Worm (Caenorhabditis elegans) whole organism, L4 larva: Measurements from ENCODE around the gene T07C12.10.

Experiments
- R02D3.7 ChIP-seq: fragments of 150-350 bp; sonication (generic microtip); optimal IDR thresholded peaks from 3 replicates; lab custom pipeline; 2014; ENCODE audit warnings: missing biosample characterization, missing genetic modification characterization
- Y75B8A.6 ChIP-seq: fragments of 200-800 bp; sonication (Bioruptor generic); IDR thresholded peaks from 2 replicates; pipeline ENCODE4 v1.3.6; 2022; ENCODE audit warnings: missing genetic modification reagents, missing genetic modification characterization, missing compliant biosample characterization
- ZK546.5 ChIP-seq, 2 experiments: sonication (generic microtip); optimal IDR thresholded peaks; 2 replicates each; lab custom pipeline; 2017; ENCODE audit warnings: missing biosample characterization in 2 of 2, missing genetic modification characterization in 2 of 2
- ceh-44 ChIP-seq: fragments of 200-800 bp; sonication (Bioruptor generic); IDR thresholded peaks from 2 replicates; pipeline ENCODE4 v1.3.6; 2022; ENCODE audit warnings: missing genetic modification reagents, missing genetic modification characterization, missing compliant biosample characterization
- ces-1 ChIP-seq: fragments of 150-350 bp; sonication (generic microtip); optimal IDR thresholded peaks from 4 replicates; lab custom pipeline; 2014; ENCODE audit warnings: missing biosample characterization, missing genetic modification reagents, missing genetic modification characterization
- cey-2 ChIP-seq: sonication (generic microtip); optimal IDR thresholded peaks from 3 replicates; lab custom pipeline; 2017; ENCODE audit warnings: missing genetic modification characterization, mild to moderate bottlenecking, missing compliant biosample characterization, antibody characterized with exemption, borderline replicate concordance; ENCODE audit not compliant: insufficient read depth
- ctbp-1 ChIP-seq: fragments of 200-800 bp; sonication (Bioruptor generic); IDR thresholded peaks from 2 replicates; pipeline ENCODE4 v1.3.6; 2022; ENCODE audit warnings: missing genetic modification reagents, missing genetic modification characterization, missing compliant biosample characterization
- daf-8 ChIP-seq: fragments of 200-800 bp; sonication (Bioruptor generic); IDR thresholded peaks from 2 replicates; pipeline ENCODE4 v1.3.6; 2022; ENCODE audit warnings: missing genetic modification characterization, missing compliant biosample characterization
- dmd-9 ChIP-seq: fragments of 200-800 bp; sonication (Bioruptor generic); IDR thresholded peaks from 2 replicates; pipeline ENCODE4 v1.3.6; 2022; ENCODE audit warnings: missing genetic modification reagents, missing genetic modification characterization, missing compliant biosample characterization
- dpl-1 ChIP-seq: fragments of 150-350 bp; optimal IDR thresholded peaks from 2 replicates; lab custom pipeline; 2014; ENCODE audit warnings: missing biosample characterization, missing genetic modification reagents, missing genetic modification characterization
- duxl-1 ChIP-seq: sonication (generic microtip); optimal IDR thresholded peaks from 2 replicates; lab custom pipeline; 2016; ENCODE audit warnings: mild to moderate bottlenecking, missing genetic modification characterization, moderate library complexity, missing compliant biosample characterization; ENCODE audit not compliant: poor library complexity
- egl-43 ChIP-seq: fragments of 200-800 bp; sonication (Bioruptor generic); IDR thresholded peaks from 2 replicates; pipeline ENCODE4 v1.3.6; 2022; ENCODE audit warnings: missing genetic modification reagents, missing genetic modification characterization, missing compliant biosample characterization
- gei-8 ChIP-seq: fragments of 200-800 bp; sonication (Bioruptor generic); optimal IDR thresholded peaks from 2 replicates; lab custom pipeline; 2018; ENCODE audit warnings: mild to moderate bottlenecking, missing genetic modification characterization, missing compliant biosample characterization
- hif-1 ChIP-seq, 2 experiments: sonication (generic microtip); optimal IDR thresholded peaks; 2 replicates each; lab custom pipeline; 2016 to 2017; ENCODE audit warnings: missing compliant biosample characterization in 2 of 2, missing genetic modification characterization in 2 of 2, missing genetic modification reagents in 2 of 2, missing genotype in 2 of 2, mild to moderate bottlenecking in 1 of 2
- lim-7 ChIP-seq: fragments of 200-800 bp; sonication (Bioruptor generic); IDR thresholded peaks from 2 replicates; pipeline ENCODE4 v1.3.6; 2022; ENCODE audit warnings: missing genetic modification characterization, missing compliant biosample characterization
- lin-1 ChIP-seq: fragments of 200-800 bp; sonication (Bioruptor generic); IDR thresholded peaks from 2 replicates; pipeline ENCODE4 v1.3.6; 2022; ENCODE audit warnings: missing genetic modification reagents, missing genetic modification characterization, missing compliant biosample characterization
- lin-38 ChIP-seq: fragments of 200-800 bp; sonication (Bioruptor generic); IDR thresholded peaks from 2 replicates; pipeline ENCODE4 v1.3.6; 2022; ENCODE audit warnings: missing genetic modification reagents, missing genetic modification characterization, missing compliant biosample characterization
- lir-3 ChIP-seq: sonication (generic microtip); optimal IDR thresholded peaks from 2 replicates; lab custom pipeline; 2016; ENCODE audit warnings: mild to moderate bottlenecking, missing genetic modification characterization, missing compliant biosample characterization
- madf-9 ChIP-seq: fragments of 200-800 bp; sonication (Bioruptor generic); conservative IDR thresholded peaks from 2 replicates; pipeline ENCODE4 v1.3.6; 2022; ENCODE audit warnings: missing genetic modification reagents, missing genetic modification characterization, missing compliant biosample characterization
- nhr-10 ChIP-seq: fragments of 150-350 bp; optimal IDR thresholded peaks from 2 replicates; lab custom pipeline; 2014; ENCODE audit warnings: missing biosample characterization, missing genetic modification characterization
- nhr-237 ChIP-seq: sonication (generic microtip); optimal IDR thresholded peaks from 2 replicates; lab custom pipeline; 2017; ENCODE audit warnings: missing biosample characterization, missing genetic modification characterization
- nhr-48 ChIP-seq: sonication (generic microtip); optimal IDR thresholded peaks from 2 replicates; lab custom pipeline; 2016; ENCODE audit warnings: mild to moderate bottlenecking, missing genetic modification characterization, missing compliant biosample characterization
- rbr-2 ChIP-seq: sonication (generic microtip); optimal IDR thresholded peaks from 2 replicates; lab custom pipeline; 2016; ENCODE audit warnings: missing genotype, missing genetic modification characterization, missing compliant biosample characterization
- saeg-2 ChIP-seq: fragments of 200-800 bp; sonication (Bioruptor generic); IDR thresholded peaks from 2 replicates; pipeline ENCODE4 v1.3.6; 2022; ENCODE audit warnings: missing genetic modification reagents, missing genetic modification characterization, missing compliant biosample characterization
- unc-62 ChIP-seq, 3 experiments: fragments of 150-350 bp in 1 of 3; sonication (generic microtip); optimal IDR thresholded peaks in 2 of 3; peaks in 1 of 3; 1 replicate in 1 of 3; 2 replicates in 2 of 3; lab custom pipeline; 2014 to 2017; ENCODE audit warnings: missing biosample characterization in 3 of 3, missing genetic modification characterization in 3 of 3, missing genetic modification reagents in 3 of 3, missing genotype in 1 of 3
- zag-1 ChIP-seq: fragments of 150-350 bp; optimal IDR thresholded peaks from 2 replicates; lab custom pipeline; 2014; ENCODE audit warnings: missing biosample characterization, missing genetic modification characterization

T07C12.10 gene

ce11 chrV:9915021-9915420 is 45.3 kb downstream of the T07C12.10 start, which contains the start of gene mec-9:
mec-9 (minus strand) TSS chrV:9915121.
- TF ChIP-seq daf-8 (no peak), nhr-237 (tag; lab: Kevin White, UChicago) (no peak), zag-1 (tag; lab: Kevin White, UChicago) (no peak), duxl-1 (tag; lab: Kevin White, UChicago) (no peak), nhr-10 (no peak), nhr-48 (tag; lab: Kevin White, UChicago) (no peak), rbr-2 (tag; lab: Kevin White, UChicago) (no peak), gei-8 (GFP tag; lab: Kevin White, UChicago) (no peak), madf-9 (GFP tag; lab: Robert Waterston, UW) (no peak), lin-1 (no peak), ces-1 (GFP tag; lab: Kevin White, UChicago) (no peak), ctbp-1 (no peak), dpl-1 (GFP tag; lab: Kevin White, UChicago) (no peak), lim-7 (GFP tag; lab: Robert Waterston, UW) (no peak), lir-3 (no peak), saeg-2 (GFP tag; lab: Robert Waterston, UW) (no peak), ZK546.5 (tag; optimal IDR thresholded peaks at IDR 0.05; lab: Kevin White, UChicago) (no peak)
- TF ChIP-seq, all 104 proteins: peak for 0

DNA sequence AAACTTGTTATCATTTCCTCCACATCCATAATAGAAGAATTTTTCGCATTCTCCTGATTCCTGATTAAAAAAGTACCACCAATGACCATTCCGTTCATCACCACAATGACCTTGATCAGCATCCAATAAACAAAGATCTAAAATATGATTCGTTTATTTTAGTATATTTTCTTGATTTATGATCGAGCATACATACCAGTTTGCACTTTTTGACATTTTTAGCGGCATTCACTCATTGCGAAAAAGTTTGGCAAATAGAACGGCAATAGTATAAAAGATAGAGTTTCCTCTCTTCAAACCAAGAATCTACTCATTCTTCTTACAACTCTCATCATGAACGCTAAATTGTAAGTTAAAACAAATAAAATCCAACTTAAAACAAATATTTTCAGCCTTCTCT is 46.4 kb downstream of the T07C12.10 start, which contains the start of gene fipr-10:
Gene fipr-10, plus strand, starts transcription at position 301 of the 400 bp plus-strand sequence.
- TF ChIP-seq ceh-44 (GFP tag; lab: Robert Waterston, UW): no peak
- TF ChIP-seq nhr-10: no peak
- TF ChIP-seq dmd-9 (GFP tag; lab: Robert Waterston, UW): no peak
- no peak for TF ChIP-seq cey-2 (tag; lab: Kevin White, UChicago)
- TF ChIP-seq, all 104 proteins: peak for 0

DNA sequence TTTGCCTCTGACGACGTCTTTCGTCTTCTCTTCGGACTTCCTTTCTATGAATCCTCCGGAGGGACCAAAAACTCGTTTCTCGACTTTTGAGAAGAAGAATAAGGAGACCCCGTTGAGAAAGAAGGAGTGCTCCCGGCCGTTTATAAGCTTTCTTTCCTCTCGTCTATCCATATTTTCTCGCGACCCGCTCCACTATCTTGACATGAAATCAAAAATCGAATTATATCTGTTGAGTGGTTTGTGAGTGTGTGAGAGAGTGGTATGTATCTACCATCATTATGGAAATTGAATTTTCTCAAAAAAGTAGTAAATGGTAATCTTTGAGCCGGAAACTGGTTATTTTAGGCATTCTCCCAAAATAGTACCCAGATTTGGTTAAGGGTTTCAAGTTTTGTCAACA is 49.1 kb downstream of the T07C12.10 start:
- no peak for TF ChIP-seq egl-43
- no peak for TF ChIP-seq Y75B8A.6 (GFP tag; lab: Robert Waterston, UW)
- no peak for TF ChIP-seq lin-38 (GFP tag; lab: Robert Waterston, UW)
- TF ChIP-seq unc-62 (GFP tag; optimal IDR thresholded peaks at IDR 0.05 in 1 of 2; lab: Kevin White, UChicago): peak in 1 of 2 experiments; percentile 45
- no peak for TF ChIP-seq unc-62 (tag; optimal IDR thresholded peaks at IDR 0.05; lab: Kevin White, UChicago)
- TF ChIP-seq lin-1: no peak
- TF ChIP-seq R02D3.7 (tag; lab: Kevin White, UChicago): no peak
- TF ChIP-seq hif-1 (tag; optimal IDR thresholded peaks at IDR 0.05; lab: Kevin White, UChicago): no peak
- TF ChIP-seq, all 104 proteins: peak for 1
